Fruit fly (Drosophila melanogaster) whole organism, pupa: Measurements from ENCODE around the gene OtopLa.
A peak's percentile ranks its signal among the peaks of the same experiment; 100 is the strongest.

Experiments
- CG10348 ChIP-seq: fragments of 200-800 bp; sonication (Bioruptor generic); IDR thresholded peaks from 2 replicates; pipeline ENCODE4 v1.3.6; 2022; ENCODE audit warnings: missing biosample characterization, missing genetic modification characterization
- CG12605 ChIP-seq: fragments of 200-800 bp; sonication (Bioruptor generic); IDR thresholded peaks from 2 replicates; pipeline ENCODE4 v1.3.6; 2022; ENCODE audit warnings: missing biosample characterization, missing genetic modification characterization
- CG13204 ChIP-seq: fragments of 200-800 bp; sonication (Bioruptor generic); optimal IDR thresholded peaks from 2 replicates; lab custom pipeline; 2018; ENCODE audit warnings: missing biosample characterization, mild to moderate bottlenecking, missing genetic modification characterization, moderate library complexity
- CG14655 ChIP-seq: fragments of 200-800 bp; sonication (Bioruptor generic); optimal IDR thresholded peaks from 3 replicates; lab custom pipeline; 2017; ENCODE audit warnings: mild to moderate bottlenecking, missing biosample characterization, missing genetic modification reagents, missing genetic modification characterization
- CG15710 ChIP-seq: fragments of 200-800 bp; sonication (Bioruptor generic); optimal IDR thresholded peaks from 2 replicates; lab custom pipeline; 2018; ENCODE audit warnings: missing biosample characterization, mild to moderate bottlenecking, missing genetic modification characterization, moderate library complexity
- CG17806 ChIP-seq: fragments of 200-800 bp; sonication (Bioruptor generic); optimal IDR thresholded peaks from 2 replicates; lab custom pipeline; 2018; ENCODE audit warnings: missing biosample characterization, mild to moderate bottlenecking, missing genetic modification characterization, moderate library complexity
- CG32121 ChIP-seq: fragments of 200-800 bp; sonication (Bioruptor generic); IDR thresholded peaks from 2 replicates; pipeline ENCODE4 v1.3.6; 2022; ENCODE audit warnings: missing biosample characterization, missing genetic modification characterization
- CG34367 ChIP-seq: fragments of 200-800 bp; sonication (Bioruptor generic); optimal IDR thresholded peaks from 2 replicates; lab custom pipeline; 2018; ENCODE audit warnings: missing biosample characterization, mild to moderate bottlenecking, missing genetic modification characterization
- CG4496 ChIP-seq: fragments of 200-800 bp; sonication (Bioruptor generic); IDR thresholded peaks from 3 replicates; pipeline ENCODE4 v1.3.6; 2022; ENCODE audit warnings: missing biosample characterization, missing genetic modification characterization
- CG8159 ChIP-seq: fragments of 200-800 bp; sonication (Bioruptor generic); optimal IDR thresholded peaks from 3 replicates; lab custom pipeline; 2018; ENCODE audit warnings: missing biosample characterization, mild to moderate bottlenecking, missing genetic modification characterization, moderate library complexity
- CG8301 ChIP-seq: fragments of 200-800 bp; sonication (Bioruptor generic); optimal IDR thresholded peaks from 2 replicates; lab custom pipeline; 2018; ENCODE audit warnings: missing biosample characterization, mild to moderate bottlenecking, missing genetic modification characterization
- CG9948 ChIP-seq: fragments of 200-800 bp; sonication (Bioruptor generic); optimal IDR thresholded peaks from 2 replicates; lab custom pipeline; 2018; ENCODE audit warnings: missing biosample characterization, mild to moderate bottlenecking, missing genetic modification characterization, moderate library complexity
- D1 ChIP-seq: fragments of 200-800 bp; sonication (Bioruptor generic); optimal IDR thresholded peaks from 2 replicates; lab custom pipeline; 2018; ENCODE audit warnings: missing biosample characterization, mild to moderate bottlenecking, missing genetic modification characterization, moderate library complexity
- EcR ChIP-seq: fragments of 200-800 bp; sonication (Bioruptor generic); optimal IDR thresholded peaks from 3 replicates; lab custom pipeline; 2019; ENCODE audit warnings: missing biosample characterization, missing genetic modification characterization, mild to moderate bottlenecking, moderate library complexity, missing genetic modification reagents
- Ets98B ChIP-seq: fragments of 200-800 bp; sonication (Bioruptor generic); IDR thresholded peaks from 2 replicates; pipeline ENCODE4 v1.3.6; 2022; ENCODE audit warnings: missing biosample characterization, missing genetic modification characterization
- Pif1A ChIP-seq: fragments of 200-800 bp; sonication (Bioruptor generic); optimal IDR thresholded peaks from 3 replicates; lab custom pipeline; 2016; ENCODE audit warnings: missing biosample characterization, missing genetic modification characterization
- Pif1B ChIP-seq: fragments of 200-800 bp; sonication (Bioruptor generic); optimal IDR thresholded peaks from 3 replicates; lab custom pipeline; 2016; ENCODE audit warnings: missing biosample characterization, missing genetic modification characterization
- Snoo ChIP-seq: fragments of 200-800 bp; sonication (Bioruptor generic); optimal IDR thresholded peaks from 3 replicates; lab custom pipeline; 2017; ENCODE audit warnings: missing biosample characterization, mild to moderate bottlenecking, missing genetic modification characterization, inconsistent platforms
- fd96Ca ChIP-seq: fragments of 200-800 bp; sonication (Bioruptor generic); IDR thresholded peaks from 3 replicates; pipeline ENCODE4 v1.3.6; 2022; ENCODE audit warnings: missing biosample characterization, missing genetic modification characterization
- gl ChIP-seq: fragments of 200-800 bp; sonication (Bioruptor generic); optimal IDR thresholded peaks from 2 replicates; lab custom pipeline; 2018; ENCODE audit warnings: missing biosample characterization, mild to moderate bottlenecking, missing genetic modification characterization
- rn ChIP-seq: fragments of 200-800 bp; sonication (Bioruptor generic); IDR thresholded peaks from 2 replicates; pipeline ENCODE4 v1.3.6; 2022; ENCODE audit warnings: missing biosample characterization, missing genetic modification characterization

Gene OtopLa

dm6 chrX:5665902-5666301 is 17.6 kb upstream of the OtopLa start, which contains the start of the genes Sirt4 and CG4119:
Gene Sirt4, minus strand, starts transcription at chrX:5665940.
Gene CG4119, plus strand, starts transcription at chrX:5666052.
- TF ChIP-seq CG17806 (tag; lab: Kevin White, UChicago) (no peak), EcR (GFP tag; lab: Kevin White, UChicago) (peak; percentile 25), CG4496 (GFP tag; lab: Robert Waterston, UW) (0 out of 3 replicates have a peak, but pooled peaks have one; percentile 23), CG13204 (no peak)
- TF ChIP-seq, all 21 proteins: peak for 2

- TF ChIP-seq Snoo (no peak), CG13204 (peak; percentile 43), EcR (GFP tag; lab: Kevin White, UChicago) (peak; percentile 15), CG15710 (tag; lab: Kevin White, UChicago) (no peak), gl (tag; lab: Kevin White, UChicago) (no peak), CG4496 (GFP tag; lab: Robert Waterston, UW) (no peak), CG34367 (tag; lab: Kevin White, UChicago) (no peak), Ets98B (GFP tag; lab: Robert Waterston, UW) (no peak)
Measured at dm6 chrX:5664222-5664621, 15.9 kb upstream of the OtopLa start.

dm6 chrX:5662761-5663160 is 14.5 kb upstream of the OtopLa start, which contains the start of gene OtopLc:
Gene OtopLc, minus strand, starts transcription at chrX:5662861.
- TF ChIP-seq CG13204 = no peak
- TF ChIP-seq CG8159 (tag; lab: Kevin White, UChicago) = no peak
- TF ChIP-seq CG8301 = no peak
- no peak for TF ChIP-seq Ets98B (GFP tag; lab: Robert Waterston, UW)
- TF ChIP-seq fd96Ca = no peak
- no peak for TF ChIP-seq rn (GFP tag; lab: Robert Waterston, UW)
- no peak for TF ChIP-seq gl (tag; lab: Kevin White, UChicago)
- no peak for TF ChIP-seq CG12605 (GFP tag; lab: Robert Waterston, UW)
- no peak for TF ChIP-seq CG9948
- no peak for TF ChIP-seq Pif1B
- TF ChIP-seq D1 (tag; lab: Kevin White, UChicago) = no peak
- TF ChIP-seq CG32121 = no peak
- no peak for TF ChIP-seq CG15710 (tag; lab: Kevin White, UChicago)

dm6 chrX:5661971-5662370 is 13.7 kb upstream of the OtopLa start:
- TF ChIP-seq CG12605 (GFP tag; lab: Robert Waterston, UW) (no peak), CG17806 (tag; lab: Kevin White, UChicago) (no peak), CG8159 (tag; lab: Kevin White, UChicago) (no peak), fd96Ca (no peak), CG10348 (GFP tag; lab: Robert Waterston, UW) (no peak), CG13204 (no peak), CG14655 (GFP tag; lab: Kevin White, UChicago) (no peak), Pif1B (no peak), gl (tag; lab: Kevin White, UChicago) (no peak), rn (GFP tag; lab: Robert Waterston, UW) (no peak)
- TF ChIP-seq, all 21 proteins: peak for 0

- no peak for TF ChIP-seq Ets98B (GFP tag; lab: Robert Waterston, UW)
- no peak for TF ChIP-seq Snoo
- no peak for TF ChIP-seq Pif1A (GFP tag; lab: Kevin White, UChicago)
Measured at dm6 chrX:5649998-5650397, 1.7 kb upstream of the OtopLa start.

- TF ChIP-seq fd96Ca = no peak
- TF ChIP-seq CG15710 (tag; lab: Kevin White, UChicago) = no peak
- peak; percentile 62 for TF ChIP-seq EcR (GFP tag; lab: Kevin White, UChicago)
Measured at dm6 chrX:5649387-5649786, 1.1 kb upstream of the OtopLa start.

- TF ChIP-seq Ets98B (GFP tag; lab: Robert Waterston, UW) = no peak
- TF ChIP-seq CG32121 = 0 out of 2 replicates have a peak, but pooled peaks have one; percentile 19
Measured at dm6 chrX:5646228-5646627, 2.1 kb downstream of the OtopLa start.

dm6 chrX:5639083-5639482 is 9.2 kb downstream of the OtopLa start:
- TF ChIP-seq Pif1A (GFP tag; lab: Kevin White, UChicago) (peak; percentile 33), rn (GFP tag; lab: Robert Waterston, UW) (no peak), CG9948 (peak; percentile 39), CG17806 (tag; lab: Kevin White, UChicago) (peak; percentile 45), Ets98B (GFP tag; lab: Robert Waterston, UW) (no peak), CG14655 (GFP tag; lab: Kevin White, UChicago) (peak; percentile 17), Pif1B (no peak), CG12605 (GFP tag; lab: Robert Waterston, UW) (no peak), CG15710 (tag; lab: Kevin White, UChicago) (peak; percentile 31), CG32121 (no peak), fd96Ca (peak; percentile 19; the same call in 1 of the 3 replicates), CG10348 (GFP tag; lab: Robert Waterston, UW) (no peak), CG13204 (no peak), EcR (GFP tag; lab: Kevin White, UChicago) (no peak), gl (tag; lab: Kevin White, UChicago) (no peak), CG4496 (GFP tag; lab: Robert Waterston, UW) (peak; percentile 56; the same call in 1 of the 3 replicates), Snoo (peak; percentile 21), CG34367 (tag; lab: Kevin White, UChicago) (peak; percentile 46), CG8159 (tag; lab: Kevin White, UChicago) (peak; percentile 55), CG8301 (peak; percentile 15), D1 (tag; lab: Kevin White, UChicago) (no peak)
